Worm (Caenorhabditis elegans): ENCODE measurements around the gene swt-6.

DNA sequence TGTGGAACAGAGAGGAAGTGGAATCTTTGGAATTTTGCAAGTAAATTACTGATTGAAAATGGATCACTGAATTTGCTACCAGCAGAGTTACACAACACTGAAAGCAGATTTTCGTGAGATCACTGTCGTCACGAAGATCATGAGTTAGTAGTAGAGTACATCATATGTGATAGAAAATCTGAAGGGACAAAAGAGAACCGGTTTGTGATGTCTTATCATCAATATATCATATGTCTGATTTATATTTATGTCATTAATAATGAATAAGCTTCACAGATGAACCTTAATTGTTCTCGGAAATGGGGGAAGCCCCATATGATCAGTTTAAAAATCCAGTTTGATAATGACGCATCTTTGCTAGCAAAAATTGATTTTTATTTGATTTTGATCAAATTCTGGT lies 18.1 kb upstream of the swt-6 start:
- no peak for TF ChIP-seq unc-130 (GFP tag; optimal IDR thresholded peaks at IDR 0.05)
- no peak for TF ChIP-seq egl-43 (GFP tag; IDR thresholded peaks at IDR 0.05)
- no peak for TF ChIP-seq zag-1 (tag; optimal IDR thresholded peaks at IDR 0.05)
- no peak for TF ChIP-seq fos-1 (tag; optimal IDR thresholded peaks at IDR 0.05)
